Worm (Caenorhabditis elegans) whole organism, L1 larva: ENCODE measurements around the gene irg-7.

Experiments used
- C16A3.4 ChIP-seq: fragments of 150-350 bp; optimal IDR thresholded peaks from 2 replicates; lab custom pipeline; 2014; ENCODE audit warnings: missing biosample characterization, missing genetic modification characterization
- F16B12.6 ChIP-seq: fragments of 150-350 bp; optimal IDR thresholded peaks from 2 replicates; lab custom pipeline; 2014; ENCODE audit warnings: missing biosample characterization, missing genetic modification characterization
- Y116A8C.19 ChIP-seq: sonication (generic microtip); optimal IDR thresholded peaks from 2 replicates; lab custom pipeline; 2016; ENCODE audit warnings: missing compliant biosample characterization, missing genetic modification characterization, borderline replicate concordance
- alr-1 ChIP-seq: fragments of 200-800 bp; sonication (Bioruptor generic); optimal IDR thresholded peaks from 2 replicates; lab custom pipeline; 2018; ENCODE audit warnings: borderline replicate concordance, mild to moderate bottlenecking, missing genetic modification characterization, missing compliant biosample characterization
- aly-2 ChIP-seq: fragments of 150-350 bp; optimal IDR thresholded peaks from 2 replicates; lab custom pipeline; 2014; ENCODE audit warnings: missing biosample characterization, missing genetic modification characterization
- ama-1 ChIP-seq: fragments of 150-350 bp; optimal IDR thresholded peaks from 2 replicates; lab custom pipeline; 2014
- blmp-1 ChIP-seq: fragments of 150-350 bp; optimal IDR thresholded peaks from 2 replicates; lab custom pipeline; 2014; ENCODE audit warnings: missing biosample characterization, missing genetic modification characterization
- ceh-63 ChIP-seq: fragments of 200-800 bp; sonication (Bioruptor generic); optimal IDR thresholded peaks from 2 replicates; lab custom pipeline; 2018; ENCODE audit warnings: mild to moderate bottlenecking, missing genetic modification characterization, missing compliant biosample characterization
- ceh-88 ChIP-seq: fragments of 200-800 bp; sonication (Bioruptor generic); IDR thresholded peaks from 2 replicates; pipeline ENCODE4 v1.3.6; 2022; ENCODE audit warnings: missing genetic modification characterization, missing compliant biosample characterization
- egl-13 ChIP-seq: sonication (generic microtip); optimal IDR thresholded peaks from 2 replicates; lab custom pipeline; 2016; ENCODE audit warnings: missing genotype, missing genetic modification reagents, missing genetic modification characterization, missing compliant biosample characterization
- elt-2 ChIP-seq: sonication (generic microtip); optimal IDR thresholded peaks from 2 replicates; lab custom pipeline; 2016; ENCODE audit warnings: missing genetic modification characterization, mild to moderate bottlenecking, inconsistent platforms, missing compliant biosample characterization, missing genetic modification reagents
- elt-3 ChIP-seq, 6 experiments: fragments of 150-350 bp in 1 of 6; sonication (generic microtip); optimal IDR thresholded peaks; 2 replicates each; lab custom pipeline; 2017 to 2018; ENCODE audit warnings: missing biosample characterization in 6 of 6, missing genetic modification characterization in 6 of 6, inconsistent platforms in 1 of 6
- fkh-10 ChIP-seq: sonication (generic microtip); optimal IDR thresholded peaks from 2 replicates; lab custom pipeline; 2017; ENCODE audit warnings: missing biosample characterization, missing genetic modification reagents, missing genetic modification characterization
- fos-1 ChIP-seq: fragments of 150-350 bp; optimal IDR thresholded peaks from 2 replicates; lab custom pipeline; 2014; ENCODE audit warnings: missing biosample characterization, missing genetic modification characterization
- grh-1 ChIP-seq: fragments of 200-800 bp; sonication (Bioruptor generic); IDR thresholded peaks from 2 replicates; pipeline ENCODE4 v1.3.6; 2022; ENCODE audit warnings: missing genetic modification reagents, missing genetic modification characterization, missing compliant biosample characterization
- hlh-4 ChIP-seq: sonication (generic microtip); optimal IDR thresholded peaks from 2 replicates; lab custom pipeline; 2016; ENCODE audit warnings: mild to moderate bottlenecking, missing genetic modification characterization, missing compliant biosample characterization
- hpl-2 ChIP-seq: fragments of 150-350 bp; optimal IDR thresholded peaks from 2 replicates; lab custom pipeline; 2014; ENCODE audit warnings: missing biosample characterization, missing genetic modification reagents, missing genetic modification characterization
- jun-1 ChIP-seq: fragments of 150-350 bp; optimal IDR thresholded peaks from 2 replicates; lab custom pipeline; 2014; ENCODE audit warnings: missing biosample characterization, missing genetic modification reagents, missing genetic modification characterization
- lin-35 ChIP-seq, 2 experiments: fragments of 150-350 bp; optimal IDR thresholded peaks; 2 replicates each; lab custom pipeline; 2014; ENCODE audit warnings: missing biosample characterization in 2 of 2, missing genetic modification characterization in 2 of 2, missing genetic modification reagents in 2 of 2
- lir-3 ChIP-seq: sonication (generic microtip); optimal IDR thresholded peaks from 2 replicates; lab custom pipeline; 2016; ENCODE audit warnings: mild to moderate bottlenecking, missing genetic modification characterization, moderate library complexity, missing compliant biosample characterization; ENCODE audit not compliant: poor library complexity
- mab-9 ChIP-seq: fragments of 200-800 bp; sonication (Bioruptor generic); IDR thresholded peaks from 2 replicates; pipeline ENCODE4 v1.3.6; 2022; ENCODE audit warnings: missing genetic modification reagents, missing genetic modification characterization, missing compliant biosample characterization
- mdl-1 ChIP-seq, 2 experiments: fragments of 150-350 bp; optimal IDR thresholded peaks; 2 replicates each; lab custom pipeline; 2014 to 2017; ENCODE audit warnings: missing biosample characterization in 2 of 2, missing genetic modification characterization in 2 of 2, inconsistent platforms in 1 of 2
- nhr-11 ChIP-seq: fragments of 150-350 bp; optimal IDR thresholded peaks from 2 replicates; lab custom pipeline; 2014; ENCODE audit warnings: missing biosample characterization, missing genetic modification characterization
- nhr-20 ChIP-seq: sonication (generic microtip); optimal IDR thresholded peaks from 2 replicates; lab custom pipeline; 2016; ENCODE audit warnings: mild to moderate bottlenecking, missing genetic modification characterization, missing compliant biosample characterization
- nhr-28 ChIP-seq: fragments of 150-350 bp; optimal IDR thresholded peaks from 2 replicates; lab custom pipeline; 2014; ENCODE audit warnings: missing biosample characterization, missing genetic modification characterization
- nhr-47 ChIP-seq: sonication (generic microtip); optimal IDR thresholded peaks from 2 replicates; lab custom pipeline; 2016; ENCODE audit warnings: mild to moderate bottlenecking, missing genetic modification characterization, moderate library complexity, missing compliant biosample characterization
- nhr-77 ChIP-seq: fragments of 150-350 bp; optimal IDR thresholded peaks from 2 replicates; lab custom pipeline; 2014; ENCODE audit warnings: missing biosample characterization, missing genetic modification characterization
- nhr-85 ChIP-seq: sonication (generic microtip); peaks from one replicate; lab custom pipeline; 2016; ENCODE audit warnings: missing genetic modification characterization, inconsistent platforms, missing compliant biosample characterization
- pqm-1 ChIP-seq: sonication (generic microtip); optimal IDR thresholded peaks from 3 replicates; lab custom pipeline; 2017; ENCODE audit warnings: missing biosample characterization, missing genetic modification characterization
- skn-1 ChIP-seq: fragments of 150-350 bp; optimal IDR thresholded peaks from 2 replicates; lab custom pipeline; 2014; ENCODE audit warnings: missing biosample characterization, missing genetic modification characterization
- snu-23 ChIP-seq: sonication (generic microtip); optimal IDR thresholded peaks from 2 replicates; lab custom pipeline; 2016; ENCODE audit warnings: missing genetic modification characterization, missing compliant biosample characterization
- sox-4 ChIP-seq: sonication (generic microtip); optimal IDR thresholded peaks from 2 replicates; lab custom pipeline; 2016; ENCODE audit warnings: missing genetic modification characterization, missing compliant biosample characterization
- sup-37 ChIP-seq: fragments of 200-800 bp; sonication (Bioruptor generic); optimal IDR thresholded peaks from 2 replicates; lab custom pipeline; 2018; ENCODE audit warnings: mild to moderate bottlenecking, missing genetic modification characterization, missing compliant biosample characterization
- unc-130 ChIP-seq: fragments of 150-350 bp; optimal IDR thresholded peaks from 2 replicates; lab custom pipeline; 2017; ENCODE audit warnings: missing biosample characterization, missing genetic modification characterization, inconsistent platforms
- unc-62 ChIP-seq: fragments of 150-350 bp; optimal IDR thresholded peaks from 2 replicates; lab custom pipeline; 2014; ENCODE audit warnings: missing biosample characterization, missing genetic modification reagents, missing genetic modification characterization
- unc-86 ChIP-seq: sonication (generic microtip); optimal IDR thresholded peaks from 2 replicates; lab custom pipeline; 2016; ENCODE audit warnings: missing genetic modification characterization, missing compliant biosample characterization
- unc-98 ChIP-seq: fragments of 200-800 bp; sonication (Bioruptor generic); IDR thresholded peaks from 2 replicates; pipeline ENCODE4 v1.3.6; 2022; ENCODE audit warnings: missing genetic modification characterization, missing compliant biosample characterization
- vab-15 ChIP-seq: sonication (generic microtip); optimal IDR thresholded peaks from 2 replicates; lab custom pipeline; 2017; ENCODE audit warnings: missing genotype, mild to moderate bottlenecking, missing genetic modification characterization, missing compliant biosample characterization
- xbp-1 ChIP-seq: sonication (generic microtip); optimal IDR thresholded peaks from 2 replicates; lab custom pipeline; 2016; ENCODE audit warnings: missing genetic modification characterization, missing compliant biosample characterization
- zip-4 ChIP-seq: fragments of 200-800 bp; sonication (Bioruptor generic); optimal IDR thresholded peaks from 2 replicates; lab custom pipeline; 2018; ENCODE audit warnings: mild to moderate bottlenecking, missing genetic modification characterization, moderate library complexity, missing compliant biosample characterization
- ztf-4 ChIP-seq: fragments of 150-350 bp; optimal IDR thresholded peaks from 2 replicates; lab custom pipeline; 2014; ENCODE audit warnings: missing biosample characterization, missing genetic modification characterization

irg-7 gene

ce11 chrX:3245812-3246211, 2.4 kb upstream of the irg-7 start, which contains the start of gene F40F4.7 (continued):
- no peak for TF ChIP-seq ama-1 (lab: Kevin White, UChicago)
- no peak for TF ChIP-seq nhr-11 (tag; lab: Kevin White, UChicago)
- peak; percentile 84 for TF ChIP-seq snu-23 (GFP tag; lab: Kevin White, UChicago)
- TF ChIP-seq elt-3 (tag; optimal IDR thresholded peaks at IDR 0.05; lab: Kevin White, UChicago) = peak in 2 of 6 experiments; percentile 32 to 59
- no peak for TF ChIP-seq egl-13 (tag; lab: Kevin White, UChicago)
- no peak for TF ChIP-seq vab-15 (tag; lab: Kevin White, UChicago)
- peak in 1 of 2 experiments; percentile 92 for TF ChIP-seq mdl-1 (tag; optimal IDR thresholded peaks at IDR 0.05; lab: Kevin White, UChicago)
- TF ChIP-seq F16B12.6 (tag; lab: Kevin White, UChicago) = peak; percentile 15
- no peak for TF ChIP-seq lir-3 (tag; lab: Kevin White, UChicago)
- TF ChIP-seq pqm-1 (tag; lab: Kevin White, UChicago) = no peak
- TF ChIP-seq nhr-47 (tag; lab: Kevin White, UChicago) = peak; percentile 60
- no peak for TF ChIP-seq mab-9 (GFP tag; lab: Robert Waterston, UW)
- peak; percentile 59 for TF ChIP-seq nhr-85 (tag; lab: Kevin White, UChicago)
- no peak for TF ChIP-seq aly-2 (tag; lab: Kevin White, UChicago)
- no peak for TF ChIP-seq zip-4 (GFP tag; lab: Kevin White, UChicago)
- TF ChIP-seq ceh-88 (GFP tag; lab: Robert Waterston, UW) = no peak
- TF ChIP-seq hpl-2 (GFP tag; lab: Kevin White, UChicago) = no peak
- TF ChIP-seq sup-37 (GFP tag; lab: Kevin White, UChicago) = no peak
- no peak for TF ChIP-seq unc-86 (tag; lab: Kevin White, UChicago)
- TF ChIP-seq skn-1 (tag; lab: Kevin White, UChicago) = peak; percentile 43
- TF ChIP-seq C16A3.4 (tag; lab: Kevin White, UChicago) = peak; percentile 65
- no peak for TF ChIP-seq hlh-4 (tag; lab: Kevin White, UChicago)
- no peak for TF ChIP-seq Y116A8C.19 (tag; lab: Kevin White, UChicago)
- TF ChIP-seq unc-130 (tag; lab: Kevin White, UChicago) = peak; percentile 66
- peak; percentile 43 to 82 for TF ChIP-seq lin-35 (GFP tag; optimal IDR thresholded peaks at IDR 0.05; lab: Kevin White, UChicago)
- TF ChIP-seq unc-98 = no peak
- TF ChIP-seq grh-1 (GFP tag; lab: Robert Waterston, UW) = no peak
- TF ChIP-seq blmp-1 (tag; lab: Kevin White, UChicago) = no peak
- peak; percentile 40 for TF ChIP-seq ztf-4 (tag; lab: Kevin White, UChicago)
- no peak for TF ChIP-seq ceh-63 (GFP tag; lab: Kevin White, UChicago)
- TF ChIP-seq nhr-28 (tag; lab: Kevin White, UChicago) = no peak

- TF ChIP-seq alr-1 (tag; lab: Kevin White, UChicago) (no peak), elt-2 (tag; lab: Kevin White, UChicago) (peak; percentile 23), xbp-1 (tag; lab: Kevin White, UChicago) (no peak), lir-3 (tag; lab: Kevin White, UChicago) (no peak), nhr-77 (tag; lab: Kevin White, UChicago) (no peak), ceh-63 (GFP tag; lab: Kevin White, UChicago) (no peak), fos-1 (tag; lab: Kevin White, UChicago) (no peak), fkh-10 (no peak), unc-62 (GFP tag; lab: Kevin White, UChicago) (no peak)
- TF ChIP-seq, all 84 proteins: peak for 1
Measured at ce11 chrX:3244402-3244801, 966 bp upstream of the irg-7 start.

ce11 chrX:3235358-3235816, 8.0 kb downstream of the irg-7 start, which contains the start of gene F28B4.3:
Gene F28B4.3 (minus strand): TSS chrX:3235408.
- TF ChIP-seq ama-1 (lab: Kevin White, UChicago) (no peak), sox-4 (tag; lab: Kevin White, UChicago) (no peak), unc-98 (no peak), elt-2 (tag; lab: Kevin White, UChicago) (peak; percentile 88), jun-1 (peak; percentile 25), nhr-20 (tag; lab: Kevin White, UChicago) (peak; percentile 2), ceh-63 (GFP tag; lab: Kevin White, UChicago) (no peak), pqm-1 (tag; lab: Kevin White, UChicago) (peak; percentile 75)
